Fruit fly (Drosophila melanogaster): Measurements from ENCODE around the gene CG17292.

DNA sequence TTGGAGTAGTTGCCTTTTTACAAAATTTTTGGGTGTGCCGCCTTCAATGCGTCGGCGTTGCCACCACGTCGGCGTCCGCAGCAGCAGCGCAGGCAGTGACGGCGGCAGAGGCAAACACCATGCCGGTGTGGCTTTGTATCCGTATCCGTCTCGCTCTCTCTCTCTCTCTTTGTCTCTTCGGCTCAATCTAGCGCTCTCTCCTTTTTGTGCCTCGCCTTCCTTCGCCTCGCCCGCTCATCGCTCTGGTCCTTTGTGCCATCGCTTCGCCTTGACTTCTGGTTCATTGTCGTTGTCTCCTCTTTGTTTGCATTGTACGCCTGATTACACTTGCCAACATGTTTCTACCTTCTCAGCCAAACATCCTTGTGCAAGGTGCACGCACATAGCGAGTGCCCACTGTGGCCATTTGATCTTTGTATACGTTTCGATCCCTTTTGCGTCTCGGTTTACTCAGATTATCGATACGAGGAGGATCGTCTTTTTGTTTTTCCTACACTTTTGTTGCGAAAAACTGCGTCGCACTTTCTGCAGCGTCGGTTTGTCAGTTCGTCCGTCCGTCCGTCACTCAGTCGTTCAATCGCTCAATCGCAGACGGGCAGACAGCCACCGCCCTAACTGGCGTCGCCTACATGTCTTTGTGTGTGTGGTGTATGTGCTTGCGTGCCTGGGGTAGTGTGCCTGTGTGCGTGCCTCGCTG lies 46.2 kb downstream of the CG17292 start:
- no peak for TF ChIP-seq CG6654 (GFP tag; optimal IDR thresholded peaks at IDR 0.05)
- TF ChIP-seq E2f2 (GFP tag; IDR thresholded peaks at IDR 0.05) = peak; percentile 67
- TF ChIP-seq kah (GFP tag; optimal IDR thresholded peaks at IDR 0.05) = no peak
- TF ChIP-seq CG3281 (GFP tag; optimal IDR thresholded peaks at IDR 0.05) = no peak
- no peak for TF ChIP-seq NC2α (GFP tag; optimal IDR thresholded peaks at IDR 0.05)
- TF ChIP-seq CG11093 (GFP tag; IDR thresholded peaks at IDR 0.05) = no peak
- 0 out of 3 replicates have a peak, but pooled peaks have one; percentile 39 for TF ChIP-seq gce (GFP tag; IDR thresholded peaks at IDR 0.05)
